Worm (Caenorhabditis elegans) whole organism, early embryonic: ENCODE data around the gene pir-2.

Experiments
- B0310.2 ChIP-seq: sonication (generic microtip); optimal IDR thresholded peaks from 2 replicates; lab custom pipeline; 2016; ENCODE audit warnings: mild to moderate bottlenecking, missing genetic modification characterization, missing compliant biosample characterization
- F13C5.2 ChIP-seq: sonication (generic microtip); optimal IDR thresholded peaks from 2 replicates; lab custom pipeline; 2017; ENCODE audit warnings: mild to moderate bottlenecking, missing genetic modification characterization, inconsistent platforms, missing compliant biosample characterization
- aly-1 ChIP-seq: sonication (generic microtip); optimal IDR thresholded peaks from 2 replicates; lab custom pipeline; 2016; ENCODE audit warnings: missing genetic modification characterization, missing compliant biosample characterization
- ama-1 ChIP-seq: fragments of 150-350 bp; optimal IDR thresholded peaks from 2 replicates; lab custom pipeline; 2014
- ceh-13 ChIP-seq: fragments of 200-800 bp; sonication (Bioruptor generic); optimal IDR thresholded peaks from 2 replicates; lab custom pipeline; 2018; ENCODE audit warnings: mild to moderate bottlenecking, missing genetic modification characterization, missing compliant biosample characterization
- ceh-36 ChIP-seq: sonication (generic microtip); optimal IDR thresholded peaks from 2 replicates; lab custom pipeline; 2016; ENCODE audit warnings: missing genetic modification characterization, inconsistent platforms, missing compliant biosample characterization
- ets-7 ChIP-seq: sonication (generic microtip); optimal IDR thresholded peaks from 2 replicates; lab custom pipeline; 2016; ENCODE audit warnings: missing genotype, missing genetic modification characterization, missing compliant biosample characterization
- flt-1 ChIP-seq: fragments of 200-800 bp; sonication (Bioruptor generic); IDR thresholded peaks from 2 replicates; pipeline ENCODE4 v1.3.6; 2022; ENCODE audit warnings: missing genetic modification characterization, missing compliant biosample characterization
- hmbx-1 ChIP-seq: sonication (generic microtip); optimal IDR thresholded peaks from 2 replicates; lab custom pipeline; 2016; ENCODE audit warnings: mild to moderate bottlenecking, missing genetic modification characterization, missing compliant biosample characterization
- hmg-4 ChIP-seq: fragments of 200-800 bp; sonication (Bioruptor generic); optimal IDR thresholded peaks from 2 replicates; lab custom pipeline; 2018; ENCODE audit warnings: mild to moderate bottlenecking, missing genetic modification characterization, missing compliant biosample characterization
- hnd-1 ChIP-seq: sonication (generic microtip); optimal IDR thresholded peaks from 2 replicates; lab custom pipeline; 2016; ENCODE audit warnings: missing genetic modification characterization, missing compliant biosample characterization
- pes-1 ChIP-seq: fragments of 200-800 bp; sonication (Bioruptor generic); IDR thresholded peaks from 2 replicates; pipeline ENCODE4 v1.3.6; 2022; ENCODE audit warnings: missing genetic modification reagents, missing genetic modification characterization, missing compliant biosample characterization
- scrt-1 ChIP-seq: fragments of 200-800 bp; sonication (Bioruptor generic); IDR thresholded peaks from 2 replicates; pipeline ENCODE4 v1.3.6; 2022; ENCODE audit warnings: missing genetic modification characterization, missing compliant biosample characterization
- sea-1 ChIP-seq: fragments of 200-800 bp; sonication (Bioruptor generic); conservative IDR thresholded peaks from 2 replicates; pipeline ENCODE4 v1.3.6; 2022; ENCODE audit warnings: missing genetic modification characterization, missing compliant biosample characterization

- TF ChIP-seq scrt-1 (GFP tag; lab: Robert Waterston, UW) (no peak), B0310.2 (no peak), ama-1 (no peak), pes-1 (GFP tag; lab: Robert Waterston, UW) (no peak), hmg-4 (GFP tag; lab: Kevin White, UChicago) (no peak), hmbx-1 (tag; lab: Kevin White, UChicago) (no peak), flt-1 (GFP tag; lab: Robert Waterston, UW) (no peak), ets-7 (tag; lab: Kevin White, UChicago) (no peak), aly-1 (no peak), ceh-13 (GFP tag; lab: Kevin White, UChicago) (no peak), ceh-36 (tag; lab: Kevin White, UChicago) (no peak), hnd-1 (no peak), sea-1 (GFP tag; lab: Robert Waterston, UW) (no peak), F13C5.2 (tag; lab: Kevin White, UChicago) (no peak)
Observed at ce11 chrIII:9461894-9462784, 18.7 kb upstream of the pir-2 start.
